Worm (Caenorhabditis elegans) whole organism, dauer: ENCODE data around the gene srbc-21.

Experiments used
- unc-62 ChIP-seq: sonication (generic microtip); optimal IDR thresholded peaks from 2 replicates; lab custom pipeline; 2017; ENCODE audit warnings: missing biosample characterization, missing genetic modification reagents, missing genetic modification characterization

Gene srbc-21

DNA sequence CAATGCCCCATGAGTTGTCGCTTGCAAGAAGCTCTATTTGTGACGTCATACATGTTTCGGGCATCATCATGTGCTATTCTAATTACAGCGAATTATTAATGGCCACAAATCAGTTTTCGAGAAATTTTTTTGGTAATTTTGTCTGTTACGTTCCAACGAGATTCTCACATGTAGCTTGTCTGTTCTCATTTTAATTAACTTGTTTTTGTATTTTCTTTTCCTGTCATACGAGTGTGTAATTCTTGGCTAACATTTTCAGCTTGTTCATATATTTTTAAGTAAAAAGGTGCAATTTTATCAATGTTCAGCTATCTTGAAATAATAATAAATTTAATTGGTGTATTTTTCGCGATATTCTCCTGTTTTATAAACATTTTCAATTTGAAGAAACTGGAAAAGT, at the start of gene srbc-21:
srbc-21 (plus strand) TSS at position 301 of the 400 bp plus-strand sequence.
- TF ChIP-seq unc-62 = no peak

DNA sequence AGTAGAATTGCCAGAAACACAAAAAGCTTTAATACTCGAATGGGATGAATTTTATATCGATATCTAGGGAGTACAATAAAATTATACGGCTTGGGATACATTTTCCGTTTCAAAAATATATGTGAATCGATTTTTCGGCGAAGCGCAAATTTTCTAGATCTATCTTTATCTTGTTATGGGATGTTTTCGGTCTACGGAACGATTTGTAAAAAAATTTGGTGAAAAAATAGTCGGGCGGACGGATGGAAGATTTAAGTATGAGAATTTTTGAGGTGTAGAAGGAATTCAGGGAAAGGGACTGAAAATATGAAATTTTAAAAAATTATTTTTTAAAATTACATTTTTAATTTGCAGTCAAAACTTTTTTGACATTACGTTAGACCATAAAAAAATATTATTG, 49.4 kb upstream of the srbc-21 start, which contains the start of gene F22F7.4:
F22F7.4 (minus strand) TSS at position 101 of the 400 bp plus-strand sequence.
- no peak for TF ChIP-seq unc-62

DNA sequence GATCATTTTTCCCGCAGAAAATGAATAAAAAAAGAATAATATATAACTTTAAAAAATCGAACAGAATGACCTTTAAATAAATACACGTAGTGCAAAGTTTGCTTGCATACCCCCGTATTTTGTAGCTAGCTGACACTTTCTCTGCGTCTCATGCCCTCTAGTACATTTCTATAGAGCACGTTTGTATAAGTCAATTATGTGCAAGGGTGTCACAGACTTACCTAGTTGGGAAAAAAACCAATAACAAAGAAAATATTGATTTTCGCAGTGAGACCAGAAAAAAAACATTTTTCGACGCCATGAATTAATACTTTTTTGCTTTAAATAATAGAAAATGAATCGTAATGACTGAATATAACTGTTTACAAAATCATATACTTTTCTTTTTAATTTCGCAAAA, 46.0 kb upstream of the srbc-21 start, which contains the start of gene ckb-4:
ckb-4 (minus strand) TSS at position 140 of the 400 bp plus-strand sequence.
- no peak for TF ChIP-seq unc-62

DNA sequence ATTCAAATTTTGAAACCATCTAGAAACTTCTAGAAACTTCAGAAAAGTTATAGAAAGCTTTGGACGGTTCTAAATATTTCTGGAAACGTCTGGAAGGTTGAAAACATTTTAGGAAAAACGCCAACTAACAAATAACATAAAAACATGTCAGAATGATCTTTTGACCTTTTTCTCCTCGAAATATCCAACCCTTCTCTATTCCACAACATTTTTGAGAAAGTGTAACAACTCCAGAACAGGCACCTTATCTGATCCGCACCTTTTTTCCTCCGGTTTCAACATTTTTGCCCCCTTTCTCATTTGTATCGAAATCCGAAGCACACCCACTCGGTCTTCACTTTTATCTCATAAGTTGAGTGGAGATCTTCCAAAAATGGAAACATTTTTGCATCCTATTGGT, 45.0 kb upstream of the srbc-21 start, which contains the start of gene F22F7.3:
F22F7.3 (plus strand) TSS at position 301 of the 400 bp plus-strand sequence.
- no peak for TF ChIP-seq unc-62

- no peak for TF ChIP-seq unc-62
Measured at ce11 chrV:2118574-2118973, 36.8 kb upstream of the srbc-21 start, which contains the start of gene bgnt-1.2. Gene bgnt-1.2 (minus strand): TSS chrV:2118674.

DNA sequence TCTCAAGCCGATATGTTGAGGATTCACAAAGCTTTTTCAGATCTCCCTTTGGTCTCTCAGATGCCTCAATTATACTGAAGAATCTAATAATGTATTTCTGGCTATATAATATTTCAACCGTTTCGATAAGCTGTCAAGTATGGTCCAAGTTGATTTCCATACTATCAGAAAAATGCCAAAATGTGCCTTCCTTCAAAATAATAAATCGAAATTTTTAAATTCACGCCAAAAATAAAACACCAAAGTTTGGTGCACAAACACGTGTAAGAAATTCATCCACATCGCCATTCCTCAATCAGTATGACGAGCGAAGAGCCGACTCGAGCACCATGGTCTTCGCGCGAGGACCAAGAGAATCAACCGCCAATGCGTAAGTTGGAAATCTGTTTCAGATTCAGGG, 35.8 kb upstream of the srbc-21 start, which contains the start of gene F22F7.11:
F22F7.11 (plus strand) TSS at position 301 of the 400 bp plus-strand sequence.
- no peak for TF ChIP-seq unc-62

DNA sequence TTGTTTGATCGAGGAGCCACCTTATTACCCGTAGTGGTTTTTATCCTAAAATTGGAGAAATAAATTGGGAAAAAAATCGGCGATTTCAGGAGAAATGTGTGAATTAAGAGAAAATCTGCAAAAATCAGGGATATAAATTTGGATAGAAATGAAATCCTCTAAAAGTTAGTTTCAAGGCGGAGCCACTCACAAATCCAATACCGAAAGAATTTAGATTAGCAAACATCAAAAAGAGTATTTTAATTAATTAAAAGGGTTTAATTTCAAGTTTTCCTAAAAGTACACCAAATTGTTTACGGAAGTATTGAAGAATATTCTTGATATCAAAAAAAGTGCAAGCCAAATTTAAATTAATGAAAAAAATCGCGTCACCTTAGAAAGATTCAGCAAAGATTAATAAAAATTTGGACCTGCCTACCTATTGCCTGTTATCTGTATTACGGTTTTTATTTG, 33.4 kb upstream of the srbc-21 start, which contains the start of gene F22F7.8:
F22F7.8 (minus strand) TSS at position 51 of the 453 bp plus-strand sequence.
- TF ChIP-seq unc-62 = no peak

ce11 chrV:2122517-2122916, 32.8 kb upstream of the srbc-21 start, which contains the start of gene F22F7.2:
Gene F22F7.2 (plus strand): TSS chrV:2122782.
- no peak for TF ChIP-seq unc-62

- no peak for TF ChIP-seq unc-62
Measured at ce11 chrV:2123164-2123563, 32.2 kb upstream of the srbc-21 start.

DNA sequence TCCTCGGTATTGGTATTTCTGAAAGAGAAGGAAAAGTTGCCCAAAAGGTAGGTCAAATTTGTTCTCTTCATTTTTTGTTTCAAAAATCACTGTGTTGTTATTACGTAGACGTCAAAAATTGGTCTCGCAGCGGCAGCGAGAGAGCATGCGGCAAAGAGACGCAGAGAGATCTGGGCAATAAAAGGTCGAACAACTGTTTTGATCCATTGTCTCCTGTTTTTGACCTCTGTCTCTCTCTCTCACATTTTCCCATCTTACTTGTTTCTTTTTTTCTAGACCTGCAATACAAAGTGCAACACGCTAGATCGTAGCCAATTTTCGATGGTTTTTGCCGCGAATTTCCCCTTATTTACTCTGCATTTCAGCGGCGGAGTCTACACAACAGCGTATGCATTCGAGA, 28.8 kb upstream of the srbc-21 start:
- no peak for TF ChIP-seq unc-62

- TF ChIP-seq unc-62 = no peak
Measured at ce11 chrV:2126996-2127585, 28.2 kb upstream of the srbc-21 start, which contains the start of gene ldp-1. Gene ldp-1 (plus strand): TSS chrV:2127535.

DNA sequence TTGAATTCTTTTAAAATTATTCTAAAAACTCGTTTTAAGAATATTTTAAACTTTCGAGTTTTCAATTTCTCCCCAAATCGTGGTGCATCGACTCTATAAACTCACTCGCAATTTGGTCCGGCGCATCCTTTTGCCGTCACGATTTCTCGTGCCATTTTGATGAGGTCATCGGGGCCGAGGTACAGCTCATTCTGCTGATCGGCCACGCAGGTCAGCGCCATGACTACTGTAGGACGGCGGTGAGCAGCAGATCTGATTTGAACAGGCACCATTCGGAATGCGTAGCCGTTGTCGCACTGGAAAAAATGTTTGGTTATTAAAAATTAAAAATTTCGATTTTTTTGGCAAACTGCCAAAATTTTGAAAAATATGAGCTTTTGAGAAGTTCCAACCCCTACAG, 22.7 kb upstream of the srbc-21 start:
- TF ChIP-seq unc-62 = no peak

DNA sequence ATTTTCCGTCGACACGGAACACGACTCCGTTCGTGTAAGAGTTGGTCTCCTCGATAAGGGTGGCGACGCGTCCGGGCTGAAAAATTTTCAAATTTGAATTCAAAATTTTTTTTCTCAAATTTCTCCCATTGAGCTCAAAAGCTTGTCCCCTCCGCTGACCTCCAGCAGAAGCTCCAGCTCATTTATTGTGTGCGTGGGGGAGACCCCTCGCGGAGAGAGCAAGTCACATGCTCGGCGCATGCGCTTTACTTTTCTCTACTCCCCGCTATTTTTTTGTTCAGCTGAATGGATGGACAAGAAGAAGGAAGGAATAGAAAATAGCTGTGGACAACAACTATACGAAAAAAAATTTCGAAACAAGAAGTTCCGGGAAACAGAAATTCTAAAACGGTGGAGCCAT, 21.8 kb upstream of the srbc-21 start:
- TF ChIP-seq unc-62 = no peak

DNA sequence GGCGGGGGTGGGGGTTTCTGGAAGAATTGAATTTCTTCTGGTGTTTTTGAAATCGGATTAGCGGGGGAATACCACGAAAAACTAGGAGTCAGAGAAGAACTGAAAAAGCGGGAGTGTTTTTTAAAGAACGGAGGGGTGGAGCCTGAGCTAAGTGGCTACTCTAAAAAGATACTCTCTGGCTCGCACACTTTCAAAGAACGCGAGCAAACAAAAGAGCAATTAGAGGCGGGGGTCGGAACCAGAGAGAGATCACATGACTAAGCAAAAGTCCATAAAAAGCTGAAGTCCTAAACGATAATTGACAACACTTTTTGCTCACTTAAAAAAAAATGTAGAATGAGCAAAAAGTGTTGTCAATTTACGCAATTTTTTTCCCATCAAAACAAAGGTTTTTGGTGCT, 21.0 kb upstream of the srbc-21 start:
- TF ChIP-seq unc-62 = no peak

DNA sequence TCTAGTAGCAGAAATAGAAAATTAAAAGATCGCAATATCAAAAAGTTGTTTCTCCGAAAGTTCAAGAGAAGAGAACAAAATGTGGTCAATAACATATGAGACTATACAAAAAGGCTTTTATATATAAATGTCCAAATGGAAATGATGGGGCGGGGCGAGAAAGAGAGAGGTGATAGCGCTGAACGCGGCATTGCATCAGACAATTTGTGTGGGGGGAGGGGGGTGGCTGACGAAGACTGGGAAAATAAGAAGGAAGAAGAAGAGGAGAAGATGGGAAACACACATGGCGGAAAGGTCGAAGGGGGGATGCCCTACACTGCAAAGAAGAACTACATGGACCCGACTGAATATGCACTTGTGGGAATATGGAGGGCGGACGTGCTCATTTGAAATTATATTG, 20.0 kb upstream of the srbc-21 start:
- TF ChIP-seq unc-62 = no peak

DNA sequence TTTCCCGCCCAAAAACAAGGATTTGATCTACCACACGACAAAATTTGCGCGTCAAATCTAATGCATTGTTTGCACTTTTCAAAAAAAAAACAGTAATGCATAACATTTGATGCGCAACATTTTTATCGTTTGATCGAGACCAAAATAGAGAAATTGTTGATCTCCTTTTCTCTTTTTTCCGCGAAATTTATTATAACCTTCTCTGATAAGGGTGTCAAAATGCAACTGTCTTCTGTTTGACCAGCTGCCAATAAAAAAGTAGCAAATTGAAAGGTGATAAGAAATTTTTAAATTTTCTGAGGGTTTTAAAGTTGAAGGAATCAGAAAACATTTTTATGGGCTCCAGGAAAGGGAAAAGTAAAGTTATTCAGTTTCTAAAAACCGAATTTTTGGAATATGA, 18.3 kb upstream of the srbc-21 start:
- TF ChIP-seq unc-62 = no peak

- no peak for TF ChIP-seq unc-62
Measured at ce11 chrV:2138287-2138686, 17.0 kb upstream of the srbc-21 start.

ce11 chrV:2139918-2140317, 15.4 kb upstream of the srbc-21 start, which contains the start of gene F22F7.7:
Gene F22F7.7 (minus strand): TSS chrV:2140042.
- no peak for TF ChIP-seq unc-62
